Worm (Caenorhabditis elegans) whole organism, L4 larva: ENCODE results near the gene C16C8.12.

ENCODE experiments used
- daf-16 ChIP-seq, 3 experiments: sonication (generic microtip); optimal IDR thresholded peaks; 2 replicates each; lab custom pipeline; 2016 to 2017; ENCODE audit warnings: missing genetic modification characterization in 3 of 3, missing genetic modification reagents in 3 of 3, mild to moderate bottlenecking in 2 of 3, missing compliant biosample characterization in 2 of 3, missing biosample characterization in 1 of 3, moderate library complexity in 1 of 3
- snpc-4 ChIP-seq: fragments of 150-350 bp; optimal IDR thresholded peaks from 2 replicates; lab custom pipeline; 2014; ENCODE audit warnings: missing biosample characterization, missing genetic modification characterization

DNA sequence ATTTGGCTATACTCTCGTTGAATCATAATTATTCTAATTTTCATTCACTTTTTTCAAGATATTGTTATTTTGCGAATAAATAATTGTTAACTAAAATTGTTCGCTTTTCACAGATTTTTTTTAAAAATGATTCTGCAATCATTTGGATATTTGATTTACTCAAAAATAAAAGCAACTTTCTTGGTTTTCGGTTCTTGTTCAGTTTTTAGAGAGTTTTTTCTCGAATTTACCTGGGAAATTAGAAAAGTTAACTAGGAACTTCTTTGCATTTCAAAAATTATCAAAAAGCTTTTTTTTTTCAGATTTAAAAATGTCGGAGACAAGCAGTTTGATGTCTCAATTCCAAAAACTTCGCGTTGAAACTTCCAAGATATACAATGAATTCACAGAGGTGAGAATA lies 5.9 kb upstream of the C16C8.12 start, which contains the start of the genes C16C8.20 and gldi-6:
- no peak for TF ChIP-seq daf-16 (GFP tag; optimal IDR thresholded peaks at IDR 0.05; lab: Kevin White, UChicago)
- no peak for TF ChIP-seq daf-16 (tag; optimal IDR thresholded peaks at IDR 0.05; lab: Kevin White, UChicago)
- TF ChIP-seq snpc-4 (tag; lab: Kevin White, UChicago), result no peak
